Fruit fly (Drosophila melanogaster) whole organism, adult: Measurements from ENCODE around the gene Secp43.
A peak's percentile ranks its signal among the peaks of the same experiment; 100 is the strongest.

ENCODE experiments used
- CG11617 ChIP-seq: fragments of 200-800 bp; sonication (Bioruptor generic); optimal IDR thresholded peaks from 2 replicates; lab custom pipeline; 2017; ENCODE audit warnings: mild to moderate bottlenecking, missing biosample characterization, missing genetic modification reagents, missing genetic modification characterization
- CG12768 ChIP-seq: fragments of 200-800 bp; sonication (Bioruptor generic); optimal IDR thresholded peaks from 2 replicates; lab custom pipeline; 2017; ENCODE audit warnings: missing biosample characterization, missing genetic modification characterization, mild to moderate bottlenecking, moderate library complexity, missing genetic modification reagents
- CG14711 ChIP-seq: fragments of 200-800 bp; sonication (Bioruptor generic); optimal IDR thresholded peaks from 2 replicates; lab custom pipeline; 2018; ENCODE audit warnings: missing biosample characterization, mild to moderate bottlenecking, missing genetic modification characterization, moderate library complexity
- CG1620 ChIP-seq: fragments of 200-800 bp; sonication (Bioruptor generic); optimal IDR thresholded peaks from 2 replicates; lab custom pipeline; 2016; ENCODE audit warnings: missing biosample characterization, missing genetic modification characterization
- CG33017 ChIP-seq: fragments of 200-800 bp; sonication (Bioruptor generic); optimal IDR thresholded peaks from 2 replicates; lab custom pipeline; 2018; ENCODE audit warnings: missing biosample characterization, mild to moderate bottlenecking, missing genetic modification characterization, moderate library complexity
- CG5204 ChIP-seq: fragments of 200-800 bp; sonication (Bioruptor generic); optimal IDR thresholded peaks from 2 replicates; lab custom pipeline; 2016; ENCODE audit warnings: missing biosample characterization, missing genetic modification characterization
- CG7045 ChIP-seq: fragments of 200-800 bp; sonication (Bioruptor generic); optimal IDR thresholded peaks from 2 replicates; lab custom pipeline; 2017; ENCODE audit warnings: missing biosample characterization, mild to moderate bottlenecking, missing genetic modification characterization
- CG7101 ChIP-seq: fragments of 200-800 bp; sonication (Bioruptor generic); optimal IDR thresholded peaks from 2 replicates; lab custom pipeline; 2018; ENCODE audit warnings: missing biosample characterization, mild to moderate bottlenecking, missing genetic modification characterization, moderate library complexity
- Clk ChIP-seq: fragments of 200-800 bp; sonication (Bioruptor generic); optimal IDR thresholded peaks from 2 replicates; lab custom pipeline; 2017; ENCODE audit warnings: missing biosample characterization, missing genetic modification characterization
- Crg-1 ChIP-seq: fragments of 200-800 bp; sonication (Bioruptor generic); optimal IDR thresholded peaks from 2 replicates; lab custom pipeline; 2016; ENCODE audit warnings: missing biosample characterization, missing genetic modification characterization
- Hr96 ChIP-seq: fragments of 200-800 bp; sonication (Bioruptor generic); optimal IDR thresholded peaks from 2 replicates; lab custom pipeline; 2016; ENCODE audit warnings: missing biosample characterization, missing genetic modification characterization
- Mnt ChIP-seq: fragments of 200-800 bp; sonication (Bioruptor generic); optimal IDR thresholded peaks from 2 replicates; lab custom pipeline; 2016; ENCODE audit warnings: missing biosample characterization, mild to moderate bottlenecking, missing genetic modification characterization
- bab1 ChIP-seq: fragments of 200-800 bp; sonication (Bioruptor generic); optimal IDR thresholded peaks from 3 replicates; lab custom pipeline; 2019; ENCODE audit warnings: missing biosample characterization, mild to moderate bottlenecking, missing genetic modification characterization, moderate library complexity
- cic ChIP-seq: fragments of 200-800 bp; sonication (Bioruptor generic); optimal IDR thresholded peaks from 2 replicates; lab custom pipeline; 2017; ENCODE audit warnings: missing biosample characterization, mild to moderate bottlenecking, missing genetic modification characterization, moderate library complexity
- cnc ChIP-seq, 2 experiments: fragments of >200 bp; optimal IDR thresholded peaks; 2 replicates each; lab custom pipeline; 2017
- kay ChIP-seq: fragments of 200-800 bp; sonication (Bioruptor generic); peaks from one replicate; lab custom pipeline; 2016; ENCODE audit warnings: missing biosample characterization, missing genetic modification characterization, borderline replicate concordance
- ovo ChIP-seq: fragments of 200-800 bp; sonication (Bioruptor generic); optimal IDR thresholded peaks from 2 replicates; lab custom pipeline; 2016; ENCODE audit warnings: missing biosample characterization, missing genetic modification characterization
- pad ChIP-seq: fragments of 200-800 bp; sonication (Bioruptor generic); optimal IDR thresholded peaks from 3 replicates; lab custom pipeline; 2017; ENCODE audit warnings: missing biosample characterization, missing genetic modification characterization, mild to moderate bottlenecking, moderate library complexity, missing genetic modification reagents
- tj ChIP-seq: fragments of 200-800 bp; sonication (Bioruptor generic); optimal IDR thresholded peaks from 3 replicates; lab custom pipeline; 2017; ENCODE audit warnings: missing biosample characterization, mild to moderate bottlenecking, missing genetic modification characterization, moderate library complexity
- toe ChIP-seq: fragments of 200-800 bp; sonication (Bioruptor generic); optimal IDR thresholded peaks from 2 replicates; lab custom pipeline; 2016; ENCODE audit warnings: missing biosample characterization, missing genetic modification characterization

The Secp43 gene

dm6 chr2L:4444457-4444856, 9.8 kb downstream of the Secp43 start, which contains the start of the genes morgue and Elp3:
morgue (minus strand) TSS chr2L:4444680.
Elp3 (plus strand) TSS chr2L:4444732.
- no peak for TF ChIP-seq cic (GFP tag; lab: Kevin White, UChicago)
- peak; percentile 29 for TF ChIP-seq bab1 (GFP tag; lab: Kevin White, UChicago)
- peak; percentile 93 for TF ChIP-seq Mnt (GFP tag; lab: Kevin White, UChicago)

dm6 chr2L:4442010-4442587, 12.2 kb downstream of the Secp43 start, which contains the start of the genes Sfp24F and CG15432:
Sfp24F (minus strand) TSS chr2L:4442060.
CG15432 (plus strand) TSS chr2L:4442320.
- TF ChIP-seq CG7101 (tag; lab: Kevin White, UChicago) (no peak), bab1 (GFP tag; lab: Kevin White, UChicago) (peak; percentile 9), CG33017 (no peak), Crg-1 (GFP tag; lab: Kevin White, UChicago) (no peak), cic (GFP tag; lab: Kevin White, UChicago) (no peak), tj (GFP tag; lab: Kevin White, UChicago) (no peak), Mnt (GFP tag; lab: Kevin White, UChicago) (no peak)

- TF ChIP-seq Hr96 (no peak), CG33017 (peak; percentile 5), tj (GFP tag; lab: Kevin White, UChicago) (no peak), Crg-1 (GFP tag; lab: Kevin White, UChicago) (no peak), CG11617 (GFP tag; lab: Kevin White, UChicago) (peak; percentile 25), Clk (GFP tag; lab: Kevin White, UChicago) (no peak), CG5204 (GFP tag; lab: Kevin White, UChicago) (no peak), CG1620 (GFP tag; lab: Kevin White, UChicago) (no peak), CG12768 (no peak), CG7045 (GFP tag; lab: Kevin White, UChicago) (peak; percentile 29), cic (GFP tag; lab: Kevin White, UChicago) (no peak), kay (no peak)
These were observed 13.1 kb downstream of the Secp43 start, which contains the start of gene CG15431 for dm6 chr2L:4440881-4441737. CG15431 (minus strand) TSS chr2L:4441282.

- TF ChIP-seq CG1620 (GFP tag; lab: Kevin White, UChicago) (no peak), CG33017 (no peak), CG7101 (tag; lab: Kevin White, UChicago) (no peak), Hr96 (no peak), ovo (no peak), bab1 (GFP tag; lab: Kevin White, UChicago) (no peak), kay (no peak), CG11617 (GFP tag; lab: Kevin White, UChicago) (no peak), pad (GFP tag; lab: Kevin White, UChicago) (no peak)
These were observed 16.8 kb downstream of the Secp43 start, which contains the start of gene CG43056 for dm6 chr2L:4437487-4437886. CG43056 (plus strand) TSS chr2L:4437787.

dm6 chr2L:4433608-4434007, 20.6 kb downstream of the Secp43 start, which contains the start of the genes CG34177 and CG34178:
CG34177 (plus strand) TSS chr2L:4433908.
CG34178 (plus strand) TSS chr2L:4433908.
- TF ChIP-seq tj (GFP tag; lab: Kevin White, UChicago) = no peak
- no peak for TF ChIP-seq CG11617 (GFP tag; lab: Kevin White, UChicago)
- TF ChIP-seq CG33017 = no peak
- TF ChIP-seq cic (GFP tag; lab: Kevin White, UChicago) = no peak
- TF ChIP-seq Hr96 = no peak
- no peak for TF ChIP-seq ovo
- TF ChIP-seq pad (GFP tag; lab: Kevin White, UChicago) = no peak
- no peak for TF ChIP-seq Crg-1 (GFP tag; lab: Kevin White, UChicago)
- TF ChIP-seq CG7101 (tag; lab: Kevin White, UChicago) = no peak
- no peak for TF ChIP-seq toe (GFP tag; lab: Kevin White, UChicago)
- no peak for TF ChIP-seq cnc (optimal IDR thresholded peaks at IDR 0.05; lab: Kevin White, UChicago)
- TF ChIP-seq bab1 (GFP tag; lab: Kevin White, UChicago) = no peak
- TF ChIP-seq CG12768 = no peak
- TF ChIP-seq Clk (GFP tag; lab: Kevin White, UChicago) = no peak
- no peak for TF ChIP-seq CG1620 (GFP tag; lab: Kevin White, UChicago)
- TF ChIP-seq CG14711 (tag; lab: Kevin White, UChicago) = no peak
- TF ChIP-seq CG5204 (GFP tag; lab: Kevin White, UChicago) = no peak

- TF ChIP-seq ovo = no peak
- no peak for TF ChIP-seq cic (GFP tag; lab: Kevin White, UChicago)
- no peak for TF ChIP-seq CG14711 (tag; lab: Kevin White, UChicago)
- TF ChIP-seq kay = no peak
- TF ChIP-seq pad (GFP tag; lab: Kevin White, UChicago) = no peak
- TF ChIP-seq Clk (GFP tag; lab: Kevin White, UChicago) = no peak
- no peak for TF ChIP-seq cnc (optimal IDR thresholded peaks at IDR 0.05; lab: Kevin White, UChicago)
- no peak for TF ChIP-seq Hr96
- TF ChIP-seq toe (GFP tag; lab: Kevin White, UChicago) = no peak
- no peak for TF ChIP-seq bab1 (GFP tag; lab: Kevin White, UChicago)
- no peak for TF ChIP-seq CG33017
- no peak for TF ChIP-seq CG5204 (GFP tag; lab: Kevin White, UChicago)
- TF ChIP-seq CG12768 = no peak
- TF ChIP-seq CG7101 (tag; lab: Kevin White, UChicago) = no peak
- TF ChIP-seq Mnt (GFP tag; lab: Kevin White, UChicago) = no peak
- TF ChIP-seq CG7045 (GFP tag; lab: Kevin White, UChicago) = no peak
- TF ChIP-seq CG1620 (GFP tag; lab: Kevin White, UChicago) = no peak
- no peak for TF ChIP-seq tj (GFP tag; lab: Kevin White, UChicago)
These were observed 32.1 kb downstream of the Secp43 start for dm6 chr2L:4422154-4422553.
